Worm (Caenorhabditis elegans) whole organism, young adult: ENCODE measurements around the gene ZK856.5.

Experiments used
- F22D6.2 ChIP-seq: sonication (generic microtip); optimal IDR thresholded peaks from 2 replicates; lab custom pipeline; 2016; ENCODE audit warnings: mild to moderate bottlenecking, missing genetic modification characterization, missing compliant biosample characterization
- F23B12.7 ChIP-seq: sonication (generic microtip); optimal IDR thresholded peaks from 2 replicates; lab custom pipeline; 2017; ENCODE audit warnings: missing genetic modification characterization, mild to moderate bottlenecking, missing compliant biosample characterization, antibody characterized with exemption, moderate library complexity; ENCODE audit not compliant: insufficient read depth
- F39B2.1 ChIP-seq: fragments of 200-800 bp; sonication (Bioruptor generic); IDR thresholded peaks from 2 replicates; pipeline ENCODE4 v1.3.6; 2022; ENCODE audit warnings: missing genetic modification reagents, missing genetic modification characterization, missing compliant biosample characterization
- F52B5.7 ChIP-seq: sonication (generic microtip); optimal IDR thresholded peaks from 2 replicates; lab custom pipeline; 2016; ENCODE audit warnings: mild to moderate bottlenecking, missing genetic modification characterization, missing compliant biosample characterization
- K12H6.12 ChIP-seq: fragments of 200-800 bp; sonication (Bioruptor generic); optimal IDR thresholded peaks from 2 replicates; lab custom pipeline; 2018; ENCODE audit warnings: mild to moderate bottlenecking, missing genetic modification characterization, missing compliant biosample characterization
- Y53F4B.3 ChIP-seq: fragments of 200-800 bp; sonication (Bioruptor generic); IDR thresholded peaks from 2 replicates; pipeline ENCODE4 v1.3.6; 2022; ENCODE audit warnings: missing genetic modification reagents, missing genetic modification characterization, missing compliant biosample characterization
- Y53G8AR.9 ChIP-seq: fragments of 200-800 bp; sonication (Bioruptor generic); conservative IDR thresholded peaks from 2 replicates; pipeline ENCODE4 v1.3.6; 2022; ENCODE audit warnings: missing genetic modification reagents, missing genetic modification characterization, missing compliant biosample characterization
- Y56A3A.18 ChIP-seq: fragments of 200-800 bp; sonication (Bioruptor generic); IDR thresholded peaks from 2 replicates; pipeline ENCODE4 v1.3.6; 2022; ENCODE audit warnings: missing genetic modification reagents, missing genetic modification characterization, missing compliant biosample characterization
- aptf-2 ChIP-seq: fragments of 200-800 bp; sonication (Bioruptor generic); conservative IDR thresholded peaks from 2 replicates; pipeline ENCODE4 v1.3.6; 2022; ENCODE audit warnings: missing genetic modification reagents, missing genetic modification characterization, missing compliant biosample characterization
- attf-6 ChIP-seq: fragments of 200-800 bp; sonication (Bioruptor generic); IDR thresholded peaks from 2 replicates; pipeline ENCODE4 v1.3.6; 2022; ENCODE audit warnings: missing genetic modification reagents, missing genetic modification characterization, missing compliant biosample characterization
- bed-2 ChIP-seq: fragments of 200-800 bp; sonication (Bioruptor generic); IDR thresholded peaks from 2 replicates; pipeline ENCODE4 v1.3.6; 2022; ENCODE audit warnings: missing genetic modification reagents, missing genetic modification characterization, missing compliant biosample characterization
- dox-1 ChIP-seq: fragments of 200-800 bp; sonication (Bioruptor generic); IDR thresholded peaks from 2 replicates; pipeline ENCODE4 v1.3.6; 2022; ENCODE audit warnings: missing genetic modification reagents, missing genetic modification characterization, missing compliant biosample characterization
- egl-44 ChIP-seq: fragments of 200-800 bp; sonication (Bioruptor generic); IDR thresholded peaks from 2 replicates; pipeline ENCODE4 v1.3.6; 2022; ENCODE audit warnings: missing genetic modification reagents, missing genetic modification characterization, missing compliant biosample characterization
- ekl-4 ChIP-seq: fragments of 200-800 bp; sonication (Bioruptor generic); IDR thresholded peaks from 2 replicates; pipeline ENCODE4 v1.3.6; 2022; ENCODE audit warnings: missing genetic modification reagents, missing genetic modification characterization, missing compliant biosample characterization
- fkh-3 ChIP-seq: sonication (generic microtip); optimal IDR thresholded peaks from 2 replicates; lab custom pipeline; 2016; ENCODE audit warnings: mild to moderate bottlenecking, missing genetic modification characterization, missing compliant biosample characterization
- hrde-1 ChIP-seq: sonication (generic microtip); optimal IDR thresholded peaks from 2 replicates; lab custom pipeline; 2016; ENCODE audit warnings: missing genetic modification characterization, mild to moderate bottlenecking, missing compliant biosample characterization, moderate library complexity, missing genotype, missing genetic modification reagents, borderline replicate concordance
- lin-35 ChIP-seq, 3 experiments: fragments of 150-350 bp in 2 of 3; sonication (generic microtip) in 1 of 3; optimal IDR thresholded peaks; 2 replicates each; lab custom pipeline; 2014 to 2018; ENCODE audit warnings: missing biosample characterization in 3 of 3, missing genetic modification characterization in 3 of 3, missing genetic modification reagents in 3 of 3
- lin-40 ChIP-seq: sonication (generic microtip); optimal IDR thresholded peaks from 2 replicates; lab custom pipeline; 2016; ENCODE audit warnings: missing genetic modification characterization, mild to moderate bottlenecking, missing compliant biosample characterization, missing genotype, missing genetic modification reagents
- lsl-1 ChIP-seq: fragments of 200-800 bp; sonication (Bioruptor generic); optimal IDR thresholded peaks from 2 replicates; lab custom pipeline; 2018; ENCODE audit warnings: mild to moderate bottlenecking, missing genetic modification characterization, moderate library complexity, missing compliant biosample characterization
- madf-6 ChIP-seq: fragments of 200-800 bp; sonication (Bioruptor generic); IDR thresholded peaks from 2 replicates; pipeline ENCODE4 v1.3.6; 2022; ENCODE audit warnings: missing genetic modification reagents, missing genetic modification characterization, missing compliant biosample characterization
- madf-8 ChIP-seq: fragments of 200-800 bp; sonication (Bioruptor generic); conservative IDR thresholded peaks from 2 replicates; pipeline ENCODE4 v1.3.6; 2022; ENCODE audit warnings: missing genetic modification reagents, missing genetic modification characterization, missing compliant biosample characterization
- mxl-1 ChIP-seq: sonication (generic microtip); optimal IDR thresholded peaks from 2 replicates; lab custom pipeline; 2016; ENCODE audit warnings: missing genetic modification characterization, missing compliant biosample characterization
- nhr-179 ChIP-seq: sonication (generic microtip); optimal IDR thresholded peaks from 2 replicates; lab custom pipeline; 2016; ENCODE audit warnings: mild to moderate bottlenecking, missing genetic modification characterization, missing compliant biosample characterization
- nhr-27 ChIP-seq: fragments of 200-800 bp; sonication (Bioruptor generic); optimal IDR thresholded peaks from 2 replicates; lab custom pipeline; 2018; ENCODE audit warnings: mild to moderate bottlenecking, missing genetic modification characterization, moderate library complexity, missing compliant biosample characterization
- nhr-90 ChIP-seq: sonication (generic microtip); optimal IDR thresholded peaks from 2 replicates; lab custom pipeline; 2016; ENCODE audit warnings: missing genotype, mild to moderate bottlenecking, missing genetic modification characterization, missing compliant biosample characterization
- pha-4 ChIP-seq: fragments of 150-350 bp; sonication (generic microtip); optimal IDR thresholded peaks from 2 replicates; lab custom pipeline; 2014; ENCODE audit warnings: missing biosample characterization, missing genetic modification reagents, missing genetic modification characterization
- rcor-1 ChIP-seq: fragments of 200-800 bp; sonication (Bioruptor generic); IDR thresholded peaks from 2 replicates; pipeline ENCODE4 v1.3.6; 2022; ENCODE audit warnings: missing genetic modification reagents, missing genetic modification characterization, missing compliant biosample characterization
- zfh-2 ChIP-seq: fragments of 200-800 bp; sonication (Bioruptor generic); conservative IDR thresholded peaks from 2 replicates; pipeline ENCODE4 v1.3.6; 2022; ENCODE audit warnings: missing genetic modification reagents, missing genetic modification characterization, missing compliant biosample characterization
- ztf-25 ChIP-seq: fragments of 200-800 bp; sonication (Bioruptor generic); IDR thresholded peaks from 2 replicates; pipeline ENCODE4 v1.3.6; 2022; ENCODE audit warnings: missing genetic modification reagents, missing genetic modification characterization, missing compliant biosample characterization
- ztf-26 ChIP-seq: sonication (generic microtip); optimal IDR thresholded peaks from 2 replicates; lab custom pipeline; 2017; ENCODE audit warnings: missing genetic modification characterization, missing compliant biosample characterization
- ztf-3 ChIP-seq: fragments of 200-800 bp; sonication (Bioruptor generic); optimal IDR thresholded peaks from 2 replicates; lab custom pipeline; 2018; ENCODE audit warnings: mild to moderate bottlenecking, missing genetic modification characterization, missing compliant biosample characterization
- ztf-6 ChIP-seq: fragments of 200-800 bp; sonication (Bioruptor generic); IDR thresholded peaks from 2 replicates; pipeline ENCODE4 v1.3.6; 2022; ENCODE audit warnings: missing genetic modification reagents, missing genetic modification characterization, missing compliant biosample characterization

Gene ZK856.5

ce11 chrV:10216724-10217123, 26.8 kb upstream of the ZK856.5 start, which contains the start of gene ZK856.14:
TSS of gene ZK856.14 (plus strand) at chrV:10217024.
- no peak for TF ChIP-seq bed-2 (GFP tag; lab: Robert Waterston, UW)
- no peak for TF ChIP-seq nhr-90 (tag; lab: Kevin White, UChicago)
- no peak for TF ChIP-seq ztf-25
- no peak for TF ChIP-seq aptf-2 (GFP tag; lab: Robert Waterston, UW)
- no peak for TF ChIP-seq dox-1 (GFP tag; lab: Robert Waterston, UW)
- TF ChIP-seq nhr-27 (tag; lab: Kevin White, UChicago), result no peak

- TF ChIP-seq nhr-90 (tag; lab: Kevin White, UChicago) (no peak), lsl-1 (peak; percentile 34), Y53F4B.3 (GFP tag; lab: Robert Waterston, UW) (no peak), Y56A3A.18 (GFP tag; lab: Robert Waterston, UW) (no peak), Y53G8AR.9 (GFP tag; lab: Robert Waterston, UW) (no peak), ztf-6 (GFP tag; lab: Robert Waterston, UW) (no peak), fkh-3 (tag; lab: Kevin White, UChicago) (no peak)
- TF ChIP-seq, all 124 proteins: peak for 1
Observed at ce11 chrV:10212627-10213026, 22.7 kb upstream of the ZK856.5 start, which contains the start of gene hpo-40. TSS of gene hpo-40 (plus strand) at chrV:10212927.

ce11 chrV:10212027-10212426, 22.1 kb upstream of the ZK856.5 start, which contains the start of gene zhit-3:
TSS of gene zhit-3 (minus strand) at chrV:10212127.
- no peak for TF ChIP-seq Y56A3A.18 (GFP tag; lab: Robert Waterston, UW)
- no peak for TF ChIP-seq F52B5.7 (tag; lab: Kevin White, UChicago)
- no peak for TF ChIP-seq ztf-3 (GFP tag; lab: Kevin White, UChicago)
- no peak for TF ChIP-seq mxl-1 (tag; lab: Kevin White, UChicago)
- no peak for TF ChIP-seq attf-6 (GFP tag; lab: Robert Waterston, UW)
- TF ChIP-seq pha-4, result no peak
- TF ChIP-seq lin-35 (GFP tag; optimal IDR thresholded peaks at IDR 0.05; lab: Kevin White, UChicago), result no peak
- TF ChIP-seq ztf-26 (tag; lab: Kevin White, UChicago), result no peak
- no peak for TF ChIP-seq ekl-4
- no peak for TF ChIP-seq nhr-179 (tag; lab: Kevin White, UChicago)
- no peak for TF ChIP-seq madf-6
- TF ChIP-seq rcor-1, result no peak

- TF ChIP-seq F23B12.7 (tag; lab: Kevin White, UChicago) (no peak), F22D6.2 (tag; lab: Kevin White, UChicago) (no peak), ztf-25 (no peak), F39B2.1 (GFP tag; lab: Robert Waterston, UW) (no peak), K12H6.12 (tag; lab: Kevin White, UChicago) (no peak), madf-8 (no peak), lin-40 (tag; lab: Kevin White, UChicago) (no peak), rcor-1 (no peak), egl-44 (GFP tag; lab: Robert Waterston, UW) (no peak)
Observed at ce11 chrV:10210244-10210643, 20.3 kb upstream of the ZK856.5 start, which contains the start of gene tftc-3. TSS of gene tftc-3 (minus strand) at chrV:10210344.

ce11 chrV:10206502-10206901, 16.6 kb upstream of the ZK856.5 start, which contains the start of gene rpc-25:
TSS of gene rpc-25 (minus strand) at chrV:10206602.
- 0 out of 2 replicates have a peak, but pooled peaks have one; percentile 24 for TF ChIP-seq madf-6
- peak; percentile 19 for TF ChIP-seq hrde-1 (tag; lab: Kevin White, UChicago)
- no peak for TF ChIP-seq zfh-2
